Fruit fly (Drosophila melanogaster) whole organism, pupa: ENCODE data around the gene CG4768.

Experiments used
- CG10348 ChIP-seq: fragments of 200-800 bp; sonication (Bioruptor generic); IDR thresholded peaks from 2 replicates; pipeline ENCODE4 v1.3.6; 2022; ENCODE audit warnings: missing biosample characterization, missing genetic modification characterization
- CG12605 ChIP-seq: fragments of 200-800 bp; sonication (Bioruptor generic); IDR thresholded peaks from 2 replicates; pipeline ENCODE4 v1.3.6; 2022; ENCODE audit warnings: missing biosample characterization, missing genetic modification characterization
- CG13204 ChIP-seq: fragments of 200-800 bp; sonication (Bioruptor generic); optimal IDR thresholded peaks from 2 replicates; lab custom pipeline; 2018; ENCODE audit warnings: missing biosample characterization, mild to moderate bottlenecking, missing genetic modification characterization, moderate library complexity
- CG14655 ChIP-seq: fragments of 200-800 bp; sonication (Bioruptor generic); optimal IDR thresholded peaks from 3 replicates; lab custom pipeline; 2017; ENCODE audit warnings: mild to moderate bottlenecking, missing biosample characterization, missing genetic modification reagents, missing genetic modification characterization
- CG15710 ChIP-seq: fragments of 200-800 bp; sonication (Bioruptor generic); optimal IDR thresholded peaks from 2 replicates; lab custom pipeline; 2018; ENCODE audit warnings: missing biosample characterization, mild to moderate bottlenecking, missing genetic modification characterization, moderate library complexity
- CG17806 ChIP-seq: fragments of 200-800 bp; sonication (Bioruptor generic); optimal IDR thresholded peaks from 2 replicates; lab custom pipeline; 2018; ENCODE audit warnings: missing biosample characterization, mild to moderate bottlenecking, missing genetic modification characterization, moderate library complexity
- CG32121 ChIP-seq: fragments of 200-800 bp; sonication (Bioruptor generic); IDR thresholded peaks from 2 replicates; pipeline ENCODE4 v1.3.6; 2022; ENCODE audit warnings: missing biosample characterization, missing genetic modification characterization
- CG34367 ChIP-seq: fragments of 200-800 bp; sonication (Bioruptor generic); optimal IDR thresholded peaks from 2 replicates; lab custom pipeline; 2018; ENCODE audit warnings: missing biosample characterization, mild to moderate bottlenecking, missing genetic modification characterization
- CG4496 ChIP-seq: fragments of 200-800 bp; sonication (Bioruptor generic); IDR thresholded peaks from 3 replicates; pipeline ENCODE4 v1.3.6; 2022; ENCODE audit warnings: missing biosample characterization, missing genetic modification characterization
- CG8159 ChIP-seq: fragments of 200-800 bp; sonication (Bioruptor generic); optimal IDR thresholded peaks from 3 replicates; lab custom pipeline; 2018; ENCODE audit warnings: missing biosample characterization, mild to moderate bottlenecking, missing genetic modification characterization, moderate library complexity
- CG8301 ChIP-seq: fragments of 200-800 bp; sonication (Bioruptor generic); optimal IDR thresholded peaks from 2 replicates; lab custom pipeline; 2018; ENCODE audit warnings: missing biosample characterization, mild to moderate bottlenecking, missing genetic modification characterization
- CG9948 ChIP-seq: fragments of 200-800 bp; sonication (Bioruptor generic); optimal IDR thresholded peaks from 2 replicates; lab custom pipeline; 2018; ENCODE audit warnings: missing biosample characterization, mild to moderate bottlenecking, missing genetic modification characterization, moderate library complexity
- D1 ChIP-seq: fragments of 200-800 bp; sonication (Bioruptor generic); optimal IDR thresholded peaks from 2 replicates; lab custom pipeline; 2018; ENCODE audit warnings: missing biosample characterization, mild to moderate bottlenecking, missing genetic modification characterization, moderate library complexity
- EcR ChIP-seq: fragments of 200-800 bp; sonication (Bioruptor generic); optimal IDR thresholded peaks from 3 replicates; lab custom pipeline; 2019; ENCODE audit warnings: missing biosample characterization, missing genetic modification characterization, mild to moderate bottlenecking, moderate library complexity, missing genetic modification reagents
- Ets98B ChIP-seq: fragments of 200-800 bp; sonication (Bioruptor generic); IDR thresholded peaks from 2 replicates; pipeline ENCODE4 v1.3.6; 2022; ENCODE audit warnings: missing biosample characterization, missing genetic modification characterization
- Pif1A ChIP-seq: fragments of 200-800 bp; sonication (Bioruptor generic); optimal IDR thresholded peaks from 3 replicates; lab custom pipeline; 2016; ENCODE audit warnings: missing biosample characterization, missing genetic modification characterization
- Pif1B ChIP-seq: fragments of 200-800 bp; sonication (Bioruptor generic); optimal IDR thresholded peaks from 3 replicates; lab custom pipeline; 2016; ENCODE audit warnings: missing biosample characterization, missing genetic modification characterization
- Snoo ChIP-seq: fragments of 200-800 bp; sonication (Bioruptor generic); optimal IDR thresholded peaks from 3 replicates; lab custom pipeline; 2017; ENCODE audit warnings: missing biosample characterization, mild to moderate bottlenecking, missing genetic modification characterization, inconsistent platforms
- fd96Ca ChIP-seq: fragments of 200-800 bp; sonication (Bioruptor generic); IDR thresholded peaks from 3 replicates; pipeline ENCODE4 v1.3.6; 2022; ENCODE audit warnings: missing biosample characterization, missing genetic modification characterization
- gl ChIP-seq: fragments of 200-800 bp; sonication (Bioruptor generic); optimal IDR thresholded peaks from 2 replicates; lab custom pipeline; 2018; ENCODE audit warnings: missing biosample characterization, mild to moderate bottlenecking, missing genetic modification characterization
- rn ChIP-seq: fragments of 200-800 bp; sonication (Bioruptor generic); IDR thresholded peaks from 2 replicates; pipeline ENCODE4 v1.3.6; 2022; ENCODE audit warnings: missing biosample characterization, missing genetic modification characterization

CG4768 gene

dm6 chrX:16800530-16801027 lies 8.7 kb downstream of the CG4768 start, which contains the start of the genes CG9132 and CG4789:
Gene CG9132 (minus strand): TSS chrX:16800710.
Gene CG4789 (plus strand): TSS chrX:16800930.
- TF ChIP-seq CG8301 (no peak), CG9948 (tag; lab: Kevin White, UChicago) (no peak), CG12605 (GFP tag; lab: Robert Waterston, UW) (no peak)

dm6 chrX:16803299-16803698 lies 11.4 kb downstream of the CG4768 start, which contains the start of the genes Rai1 and CG13005:
Gene Rai1 (minus strand): TSS chrX:16803344.
Gene CG13005 (plus strand): TSS chrX:16803650.
- TF ChIP-seq Snoo (tag; lab: Kevin White, UChicago) (no peak), Ets98B (GFP tag; lab: Robert Waterston, UW) (no peak), Pif1B (GFP tag; lab: Kevin White, UChicago) (no peak), CG13204 (no peak), CG15710 (no peak), CG4496 (GFP tag; lab: Robert Waterston, UW) (no peak), CG17806 (tag; lab: Kevin White, UChicago) (no peak), rn (no peak), gl (no peak), CG14655 (GFP tag; lab: Kevin White, UChicago) (no peak), CG12605 (GFP tag; lab: Robert Waterston, UW) (no peak), D1 (tag; lab: Kevin White, UChicago) (no peak), CG9948 (tag; lab: Kevin White, UChicago) (no peak), CG10348 (GFP tag; lab: Robert Waterston, UW) (no peak), CG8301 (no peak), EcR (GFP tag; lab: Kevin White, UChicago) (no peak), CG32121 (GFP tag; lab: Robert Waterston, UW) (no peak), CG8159 (tag; lab: Kevin White, UChicago) (no peak), Pif1A (GFP tag; lab: Kevin White, UChicago) (no peak)

dm6 chrX:16805768-16806167 lies 13.8 kb downstream of the CG4768 start, which contains the start of gene ppk28:
Gene ppk28 (plus strand): TSS chrX:16806068.
- TF ChIP-seq D1 (tag; lab: Kevin White, UChicago) (no peak), CG32121 (GFP tag; lab: Robert Waterston, UW) (no peak), Pif1A (GFP tag; lab: Kevin White, UChicago) (no peak), CG10348 (GFP tag; lab: Robert Waterston, UW) (no peak), CG13204 (no peak), Snoo (tag; lab: Kevin White, UChicago) (no peak), rn (no peak), Pif1B (GFP tag; lab: Kevin White, UChicago) (no peak), CG4496 (GFP tag; lab: Robert Waterston, UW) (no peak), EcR (GFP tag; lab: Kevin White, UChicago) (no peak)

dm6 chrX:16808654-16809053 lies 16.7 kb downstream of the CG4768 start:
- TF ChIP-seq gl (no peak), D1 (tag; lab: Kevin White, UChicago) (no peak), CG14655 (GFP tag; lab: Kevin White, UChicago) (no peak), CG8159 (tag; lab: Kevin White, UChicago) (no peak), Ets98B (GFP tag; lab: Robert Waterston, UW) (no peak), Pif1B (GFP tag; lab: Kevin White, UChicago) (no peak), CG10348 (GFP tag; lab: Robert Waterston, UW) (no peak), Pif1A (GFP tag; lab: Kevin White, UChicago) (no peak), CG32121 (GFP tag; lab: Robert Waterston, UW) (no peak), CG12605 (GFP tag; lab: Robert Waterston, UW) (no peak)

dm6 chrX:16809093-16809492 lies 17.2 kb downstream of the CG4768 start:
- TF ChIP-seq fd96Ca (GFP tag; lab: Robert Waterston, UW) (no peak), Pif1A (GFP tag; lab: Kevin White, UChicago) (no peak), CG12605 (GFP tag; lab: Robert Waterston, UW) (no peak), gl (no peak), CG8301 (no peak), CG4496 (GFP tag; lab: Robert Waterston, UW) (no peak), CG17806 (tag; lab: Kevin White, UChicago) (no peak), Snoo (tag; lab: Kevin White, UChicago) (no peak), CG34367 (tag; lab: Kevin White, UChicago) (no peak), rn (no peak), EcR (GFP tag; lab: Kevin White, UChicago) (no peak)

dm6 chrX:16811213-16811749 lies 19.4 kb downstream of the CG4768 start, which contains the start of gene CG4829:
Gene CG4829 (plus strand): TSS chrX:16811699.
- peak; percentile 73 for TF ChIP-seq fd96Ca (GFP tag; lab: Robert Waterston, UW)
- no peak for TF ChIP-seq D1 (tag; lab: Kevin White, UChicago)
- TF ChIP-seq Snoo (tag; lab: Kevin White, UChicago) = peak; percentile 10
- TF ChIP-seq CG4496 (GFP tag; lab: Robert Waterston, UW) = peak; percentile 74; the same call in 2 of the 3 replicates
- no peak for TF ChIP-seq Pif1A (GFP tag; lab: Kevin White, UChicago)
- peak; percentile 49 for TF ChIP-seq CG8301
- no peak for TF ChIP-seq rn
- peak; percentile 38 for TF ChIP-seq CG9948 (tag; lab: Kevin White, UChicago)
- TF ChIP-seq Pif1B (GFP tag; lab: Kevin White, UChicago) = no peak
- no peak for TF ChIP-seq EcR (GFP tag; lab: Kevin White, UChicago)
- no peak for TF ChIP-seq CG10348 (GFP tag; lab: Robert Waterston, UW)
- peak; percentile 39 for TF ChIP-seq CG17806 (tag; lab: Kevin White, UChicago)
- TF ChIP-seq CG13204 = no peak
- TF ChIP-seq CG14655 (GFP tag; lab: Kevin White, UChicago) = no peak
- no peak for TF ChIP-seq gl
- peak; percentile 58 for TF ChIP-seq CG32121 (GFP tag; lab: Robert Waterston, UW)
- TF ChIP-seq CG34367 (tag; lab: Kevin White, UChicago) = no peak
- peak; percentile 50 for TF ChIP-seq CG8159 (tag; lab: Kevin White, UChicago)
- TF ChIP-seq Ets98B (GFP tag; lab: Robert Waterston, UW) = peak; percentile 73
- peak; percentile 57; the same call in 1 of the 2 replicates for TF ChIP-seq CG12605 (GFP tag; lab: Robert Waterston, UW)
- TF ChIP-seq CG15710 = peak; percentile 47
